Fruit fly (Drosophila melanogaster) Kc167 (cell line): ENCODE results near the gene CG34437.

Source experiments
- Myc ChIP-seq: fragments of >200 bp; optimal IDR thresholded peaks from 2 replicates; lab custom pipeline; 2017; ENCODE audit warnings: missing external identifiers
- Sin3A ChIP-seq: fragments of >200 bp; optimal IDR thresholded peaks from 2 replicates; lab custom pipeline; 2018; ENCODE audit warnings: missing external identifiers
- h ChIP-seq: fragments of >200 bp; optimal IDR thresholded peaks from 3 replicates; lab custom pipeline; 2018; ENCODE audit warnings: missing external identifiers
- psq ChIP-seq: fragments of >200 bp; optimal IDR thresholded peaks from 2 replicates; lab custom pipeline; 2017; ENCODE audit warnings: missing external identifiers
- ttk ChIP-seq: sonication (Bioruptor generic); optimal IDR thresholded peaks from 2 replicates; lab custom pipeline; 2017; ENCODE audit warnings: missing external identifiers

DNA sequence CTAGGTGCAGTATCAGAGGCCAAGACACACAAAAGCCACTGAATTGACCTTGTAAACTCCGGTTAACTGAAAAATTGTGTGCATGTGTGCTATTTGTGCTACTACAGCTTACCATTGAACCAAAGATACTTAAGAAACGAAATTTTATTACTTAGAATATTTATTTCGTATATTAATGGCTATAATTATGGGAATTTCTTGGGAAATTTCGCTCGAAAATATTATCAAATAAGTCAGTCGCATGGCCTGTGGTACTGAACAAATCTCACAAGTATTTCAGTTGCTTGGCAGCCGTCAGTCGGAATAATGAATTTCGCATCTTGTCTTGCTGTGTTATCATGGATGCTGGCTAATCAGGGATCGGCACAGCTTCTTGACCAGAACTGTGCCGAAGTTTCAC is 1.2 kb upstream of the CG34437 start, which contains the start of gene CG34436:
- TF ChIP-seq h (lab: Kevin White, UChicago), result no peak
- TF ChIP-seq Myc (lab: Kevin White, UChicago), result no peak
- no peak for TF ChIP-seq Sin3A (lab: Kevin White, UChicago)
- no peak for TF ChIP-seq psq (lab: Kevin White, UChicago)
- no peak for TF ChIP-seq ttk
